Worm (Caenorhabditis elegans): ENCODE data around the gene F49E10.2.

F49E10.2 gene

DNA sequence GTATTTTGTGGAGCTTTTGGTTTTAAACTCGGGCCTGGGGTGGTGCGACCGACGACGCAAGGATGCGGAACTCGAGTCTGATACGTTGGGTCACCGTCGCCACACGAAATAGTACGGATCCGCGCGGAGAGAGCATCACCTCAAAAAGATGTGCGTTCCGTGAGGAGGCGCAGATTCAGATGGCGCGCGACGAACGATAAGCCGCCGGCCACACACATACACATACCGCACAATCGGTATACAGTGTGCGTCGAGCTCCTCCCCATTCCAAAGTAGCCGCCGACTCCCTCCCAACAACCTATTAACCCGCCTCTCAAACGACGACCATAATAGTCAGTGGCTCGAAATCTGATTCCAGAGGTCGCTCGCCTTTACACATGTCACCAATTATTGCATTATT is at the start of gene F49E10.2:
TSS of gene F49E10.2 (plus strand) at position 301 of the 400 bp plus-strand sequence.
- TF ChIP-seq nhr-48 (tag; optimal IDR thresholded peaks at IDR 0.05) (no peak), vab-7 (GFP tag; IDR thresholded peaks at IDR 0.05) (no peak), lin-15B (tag; optimal IDR thresholded peaks at IDR 0.05) (no peak), nhr-111 (GFP tag; optimal IDR thresholded peaks at IDR 0.05) (no peak), dmd-6 (GFP tag; IDR thresholded peaks at IDR 0.05) (no peak), nhr-41 (GFP tag; IDR thresholded peaks at IDR 0.05) (no peak), rbr-2 (tag; optimal IDR thresholded peaks at IDR 0.05) (no peak), ZK337.2 (GFP tag; IDR thresholded peaks at IDR 0.05) (no peak), zfp-3 (GFP tag; conservative IDR thresholded peaks at IDR 0.05) (no peak), nhr-42 (GFP tag; IDR thresholded peaks at IDR 0.05) (no peak), nhr-76 (tag; optimal IDR thresholded peaks at IDR 0.05) (no peak), unc-62 (GFP tag; optimal IDR thresholded peaks at IDR 0.05 in 1 of 2) (no peak), unc-62 (tag; optimal IDR thresholded peaks at IDR 0.05) (no peak), arid-1 (GFP tag; conservative IDR thresholded peaks at IDR 0.05) (no peak), ces-1 (GFP tag; optimal IDR thresholded peaks at IDR 0.05) (no peak), nhr-6 (tag; optimal IDR thresholded peaks at IDR 0.05) (no peak), ctbp-1 (GFP tag; IDR thresholded peaks at IDR 0.05) (no peak), daf-19 (GFP tag; conservative IDR thresholded peaks at IDR 0.05) (no peak), mep-1 (tag; optimal IDR thresholded peaks at IDR 0.05) (no peak)

DNA sequence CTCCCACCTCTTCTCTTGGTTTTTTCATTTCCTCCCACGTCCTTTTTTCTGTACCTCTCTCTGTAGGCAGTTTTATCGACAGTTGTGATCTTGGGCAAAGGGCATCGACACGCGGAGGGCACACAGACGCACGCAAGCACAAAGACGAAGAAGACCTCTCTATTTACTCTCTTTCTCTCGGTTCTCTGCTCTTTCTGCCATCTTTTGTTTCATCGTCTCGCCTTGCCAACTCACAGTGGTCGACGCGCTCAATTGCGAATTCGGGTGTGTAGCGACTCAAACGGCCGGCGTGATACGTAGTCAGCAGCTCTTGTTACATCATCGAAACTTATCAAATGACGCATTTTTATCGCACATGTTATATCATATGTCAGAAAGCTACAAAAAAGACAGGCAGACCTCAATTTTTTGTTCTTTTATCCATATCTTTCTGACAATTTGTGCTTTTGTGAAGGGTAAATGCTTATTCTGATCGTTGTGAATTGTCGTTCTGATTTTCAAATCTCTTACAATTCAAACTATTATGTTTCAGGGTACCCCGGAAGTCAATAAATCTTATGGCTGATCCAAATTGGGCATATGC is 49.0 kb upstream of the F49E10.2 start, which contains the start of gene puf-9:
TSS of gene puf-9 (plus strand) at position 533 of the 583 bp plus-strand sequence.
- TF ChIP-seq ama-1 (optimal IDR thresholded peaks at IDR 0.05) = peak; percentile 87
- peak; percentile 96 for TF ChIP-seq nhr-42 (GFP tag; IDR thresholded peaks at IDR 0.05)
- peak; percentile 97 for TF ChIP-seq pha-4 (GFP tag; IDR thresholded peaks at IDR 0.05)
- peak; percentile 72 for TF ChIP-seq pha-4 (tag; optimal IDR thresholded peaks at IDR 0.05)
- TF ChIP-seq nhr-41 (GFP tag; IDR thresholded peaks at IDR 0.05) = peak; percentile 96
- peak; percentile 89 for TF ChIP-seq dpl-1 (GFP tag; optimal IDR thresholded peaks at IDR 0.05)
- TF ChIP-seq saeg-2 (GFP tag; IDR thresholded peaks at IDR 0.05) = peak; percentile 98
- TF ChIP-seq nhr-48 (tag; optimal IDR thresholded peaks at IDR 0.05) = peak; percentile 96
- peak; percentile 98 for TF ChIP-seq ctbp-1 (GFP tag; IDR thresholded peaks at IDR 0.05)
- TF ChIP-seq snpc-1.2 (GFP tag; IDR thresholded peaks at IDR 0.05) = 0 out of 2 replicates have a peak, but pooled peaks have one; percentile 39
- TF ChIP-seq nhr-77 (tag; optimal IDR thresholded peaks at IDR 0.05) = peak; percentile 99
- TF ChIP-seq nhr-102 (tag; optimal IDR thresholded peaks at IDR 0.05) = peak; percentile 97
- no peak for TF ChIP-seq daf-12 (tag; optimal IDR thresholded peaks at IDR 0.05)
- TF ChIP-seq F26F4.8 (GFP tag; conservative IDR thresholded peaks at IDR 0.05) = no peak
- TF ChIP-seq lin-29 (GFP tag; IDR thresholded peaks at IDR 0.05) = peak; percentile 91
- no peak for TF ChIP-seq ceh-62 (tag; optimal IDR thresholded peaks at IDR 0.05)
- no peak for TF ChIP-seq ceh-82 (tag; optimal IDR thresholded peaks at IDR 0.05)
- peak; percentile 89 for TF ChIP-seq egl-43 (GFP tag; IDR thresholded peaks at IDR 0.05)
- TF ChIP-seq hmg-1.1 (GFP tag; IDR thresholded peaks at IDR 0.05) = peak; percentile 99
- peak; percentile 96 for TF ChIP-seq mes-2 (tag; optimal IDR thresholded peaks at IDR 0.05; ENCODE audit: poor library complexity, severe bottlenecking)
- peak; percentile 74 for TF ChIP-seq F10B5.3 (tag; optimal IDR thresholded peaks at IDR 0.05)
- TF ChIP-seq R02D3.7 (tag; optimal IDR thresholded peaks at IDR 0.05) = peak; percentile 50
- TF ChIP-seq ceh-44 (GFP tag; IDR thresholded peaks at IDR 0.05) = peak; percentile 46; the same call in 1 of the 2 replicates
- no peak for TF ChIP-seq Y48G9A.11 (GFP tag; IDR thresholded peaks at IDR 0.05)
- TF ChIP-seq tag-97 (GFP tag; IDR thresholded peaks at IDR 0.05) = no peak
- TF ChIP-seq Y5F2A.4 (GFP tag; optimal IDR thresholded peaks at IDR 0.05) = peak; percentile 32
- no peak for TF ChIP-seq Y105C5A.15 (GFP tag; IDR thresholded peaks at IDR 0.05)
- peak; percentile 67 for TF ChIP-seq unc-39 (tag; optimal IDR thresholded peaks at IDR 0.05)
- peak; percentile 54; the same call in 1 of the 2 replicates for TF ChIP-seq ZK337.2 (GFP tag; IDR thresholded peaks at IDR 0.05)
- TF ChIP-seq hlh-30 (tag; optimal IDR thresholded peaks at IDR 0.05; ENCODE audit: insufficient read depth) = peak; percentile 100
- TF ChIP-seq set-16 (GFP tag; IDR thresholded peaks at IDR 0.05) = peak; percentile 89
- TF ChIP-seq mep-1 (tag; optimal IDR thresholded peaks at IDR 0.05) = peak; percentile 99
- TF ChIP-seq hlh-11 (tag; optimal IDR thresholded peaks at IDR 0.05) = peak; percentile 100
- no peak for TF ChIP-seq zip-11 (GFP tag; IDR thresholded peaks at IDR 0.05)
- peak; percentile 76 for TF ChIP-seq attf-4 (tag; optimal IDR thresholded peaks at IDR 0.05)
- peak; percentile 94 for TF ChIP-seq arid-1 (GFP tag; conservative IDR thresholded peaks at IDR 0.05)
- peak; percentile 12 for TF ChIP-seq ces-1 (GFP tag; optimal IDR thresholded peaks at IDR 0.05)
- peak in 1 of 2 experiments; percentile 74; a peak in 2 of 4 replicates for TF ChIP-seq madf-5 (GFP tag; IDR thresholded peaks at IDR 0.05)
